Worm (Caenorhabditis elegans) whole organism, midembryonic: ENCODE results near the gene Y39F10C.1.

Source experiments
- T22C8.4 ChIP-seq: fragments of 200-800 bp; sonication (Bioruptor generic); IDR thresholded peaks from 2 replicates; pipeline ENCODE4 v1.3.6; 2022; ENCODE audit warnings: missing genetic modification characterization, missing compliant biosample characterization
- cog-1 ChIP-seq: sonication (generic microtip); optimal IDR thresholded peaks from 2 replicates; lab custom pipeline; 2016; ENCODE audit warnings: missing genetic modification characterization, missing compliant biosample characterization
- flt-1 ChIP-seq: fragments of 200-800 bp; sonication (Bioruptor generic); IDR thresholded peaks from 2 replicates; pipeline ENCODE4 v1.3.6; 2022; ENCODE audit warnings: missing genetic modification characterization, missing compliant biosample characterization
- klf-2 ChIP-seq: fragments of 200-800 bp; sonication (Bioruptor generic); conservative IDR thresholded peaks from 2 replicates; pipeline ENCODE4 v1.3.6; 2022; ENCODE audit warnings: missing genetic modification reagents, missing genetic modification characterization, missing compliant biosample characterization
- med-1 ChIP-seq: sonication (generic microtip); optimal IDR thresholded peaks from 2 replicates; lab custom pipeline; 2017; ENCODE audit warnings: missing genetic modification characterization, mild to moderate bottlenecking, missing compliant biosample characterization, antibody characterized with exemption, missing genetic modification reagents; ENCODE audit not compliant: insufficient read depth
- ref-1 ChIP-seq: fragments of 200-800 bp; sonication (Bioruptor generic); conservative IDR thresholded peaks from 2 replicates; pipeline ENCODE4 v1.3.6; 2022; ENCODE audit warnings: missing genetic modification reagents, missing genetic modification characterization, missing compliant biosample characterization
- tab-1 ChIP-seq: fragments of 200-800 bp; sonication (Bioruptor generic); IDR thresholded peaks from 2 replicates; pipeline ENCODE4 v1.3.6; 2022; ENCODE audit warnings: missing genetic modification characterization, missing compliant biosample characterization
- ztf-23 ChIP-seq: fragments of 200-800 bp; sonication (Bioruptor generic); IDR thresholded peaks from 2 replicates; pipeline ENCODE4 v1.3.6; 2022; ENCODE audit warnings: missing genetic modification reagents, missing genetic modification characterization, missing compliant biosample characterization
- ztf-29 ChIP-seq: fragments of 200-800 bp; sonication (Bioruptor generic); IDR thresholded peaks from 2 replicates; pipeline ENCODE4 v1.3.6; 2022; ENCODE audit warnings: missing genetic modification reagents, missing genetic modification characterization, missing compliant biosample characterization

Gene Y39F10C.1

DNA sequence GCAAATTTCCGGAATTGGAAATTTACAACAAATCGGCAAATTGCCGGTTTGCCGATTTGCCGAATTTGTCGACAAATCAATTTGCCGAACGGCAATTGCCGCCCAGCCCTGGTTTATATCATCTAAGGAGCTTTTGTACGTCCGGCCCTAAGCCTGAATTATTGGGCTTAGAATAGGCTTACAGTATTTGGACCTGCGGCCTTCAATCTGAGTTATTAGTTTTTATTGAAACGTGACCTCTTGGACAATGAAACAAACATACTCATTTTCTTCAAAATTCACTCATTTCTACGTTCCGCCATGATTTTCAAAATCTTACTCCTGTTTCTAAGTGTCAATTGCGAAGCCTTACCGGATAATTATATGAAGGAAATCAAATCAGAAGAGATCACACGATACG, at the start of gene Y39F10C.1:
Y39F10C.1 (plus strand) TSS at position 301 of the 400 bp plus-strand sequence.
- TF ChIP-seq flt-1 (GFP tag; lab: Robert Waterston, UW) (no peak), ref-1 (GFP tag; lab: Robert Waterston, UW) (no peak), ztf-23 (GFP tag; lab: Robert Waterston, UW) (no peak), T22C8.4 (GFP tag; lab: Robert Waterston, UW) (no peak), ztf-29 (no peak), cog-1 (tag; lab: Kevin White, UChicago) (no peak), tab-1 (GFP tag; lab: Robert Waterston, UW) (no peak), klf-2 (GFP tag; lab: Robert Waterston, UW) (no peak), med-1 (GFP tag; lab: Kevin White, UChicago) (no peak)

DNA sequence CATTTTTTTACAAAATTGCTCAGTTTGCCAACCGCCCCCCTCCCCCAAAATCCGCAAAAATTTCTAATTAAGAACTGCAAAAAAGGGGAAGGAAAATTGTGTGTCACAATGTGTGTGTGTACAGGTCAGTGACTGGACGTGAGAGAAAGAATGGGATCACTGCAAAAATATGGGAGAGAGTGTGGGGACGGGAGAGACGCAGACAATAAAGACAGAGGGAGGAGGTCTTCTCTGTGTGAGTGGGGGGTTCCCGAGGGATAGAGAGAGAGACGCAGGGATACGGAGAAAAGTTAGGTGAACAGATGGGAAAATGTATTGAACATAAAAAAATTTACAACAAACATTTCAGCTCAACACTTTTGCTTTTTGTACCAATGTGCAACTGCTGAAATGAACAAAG, 49.5 kb upstream of the Y39F10C.1 start:
- TF ChIP-seq ztf-23 (GFP tag; lab: Robert Waterston, UW) (no peak), cog-1 (tag; lab: Kevin White, UChicago) (no peak), flt-1 (GFP tag; lab: Robert Waterston, UW) (no peak), ztf-29 (no peak), ref-1 (GFP tag; lab: Robert Waterston, UW) (no peak), klf-2 (GFP tag; lab: Robert Waterston, UW) (no peak), T22C8.4 (GFP tag; lab: Robert Waterston, UW) (no peak), med-1 (GFP tag; lab: Kevin White, UChicago) (no peak), tab-1 (GFP tag; lab: Robert Waterston, UW) (no peak)

DNA sequence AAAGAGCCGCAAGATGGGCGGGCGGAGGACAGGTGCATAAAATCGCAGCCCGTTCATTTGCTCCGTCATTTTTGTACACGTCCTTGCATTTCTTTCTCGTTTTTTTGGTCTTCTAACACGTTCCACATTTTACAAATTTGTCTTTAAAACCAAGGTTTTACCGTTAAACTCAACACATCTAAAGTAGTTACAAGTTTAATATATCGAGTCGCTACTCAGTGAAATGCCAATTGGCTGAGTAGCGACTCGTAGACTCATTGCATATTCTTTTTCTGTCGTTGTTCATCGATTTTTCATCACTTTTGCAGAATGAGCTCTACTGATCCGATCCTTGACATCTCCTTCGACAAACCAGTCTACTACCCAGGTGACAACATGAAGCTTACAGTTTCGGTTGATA, 48.2 kb upstream of the Y39F10C.1 start, which contains the start of gene arrd-1:
arrd-1 (plus strand) TSS at position 301 of the 400 bp plus-strand sequence.
- no peak for TF ChIP-seq ztf-29
- no peak for TF ChIP-seq flt-1 (GFP tag; lab: Robert Waterston, UW)
- no peak for TF ChIP-seq ztf-23 (GFP tag; lab: Robert Waterston, UW)
- TF ChIP-seq med-1 (GFP tag; lab: Kevin White, UChicago) = no peak
- TF ChIP-seq T22C8.4 (GFP tag; lab: Robert Waterston, UW) = no peak
- no peak for TF ChIP-seq klf-2 (GFP tag; lab: Robert Waterston, UW)
- TF ChIP-seq cog-1 (tag; lab: Kevin White, UChicago) = no peak
- TF ChIP-seq tab-1 (GFP tag; lab: Robert Waterston, UW) = no peak
- no peak for TF ChIP-seq ref-1 (GFP tag; lab: Robert Waterston, UW)

DNA sequence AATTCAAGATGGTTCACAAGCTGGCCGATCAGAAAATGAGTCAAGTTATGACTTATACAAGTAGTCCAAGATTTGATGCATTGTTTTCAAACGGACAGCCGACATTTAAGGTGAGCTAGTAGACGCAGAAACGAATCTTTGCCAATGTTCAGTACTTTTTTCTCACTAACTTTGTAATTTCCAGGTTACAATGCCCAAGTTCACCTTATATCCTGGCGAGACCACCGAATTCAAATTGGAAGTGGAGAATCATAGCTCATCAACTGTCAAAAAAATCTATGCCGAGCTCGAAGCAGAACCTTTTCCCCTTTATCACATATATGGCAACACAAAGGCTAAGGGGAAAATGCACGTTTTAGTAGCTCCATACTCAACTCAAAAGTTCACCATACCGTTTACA, 47.5 kb upstream of the Y39F10C.1 start:
- TF ChIP-seq cog-1 (tag; lab: Kevin White, UChicago) (no peak), ztf-29 (no peak), ref-1 (GFP tag; lab: Robert Waterston, UW) (no peak), klf-2 (GFP tag; lab: Robert Waterston, UW) (no peak), med-1 (GFP tag; lab: Kevin White, UChicago) (no peak), tab-1 (GFP tag; lab: Robert Waterston, UW) (no peak), ztf-23 (GFP tag; lab: Robert Waterston, UW) (no peak), T22C8.4 (GFP tag; lab: Robert Waterston, UW) (no peak), flt-1 (GFP tag; lab: Robert Waterston, UW) (no peak)

DNA sequence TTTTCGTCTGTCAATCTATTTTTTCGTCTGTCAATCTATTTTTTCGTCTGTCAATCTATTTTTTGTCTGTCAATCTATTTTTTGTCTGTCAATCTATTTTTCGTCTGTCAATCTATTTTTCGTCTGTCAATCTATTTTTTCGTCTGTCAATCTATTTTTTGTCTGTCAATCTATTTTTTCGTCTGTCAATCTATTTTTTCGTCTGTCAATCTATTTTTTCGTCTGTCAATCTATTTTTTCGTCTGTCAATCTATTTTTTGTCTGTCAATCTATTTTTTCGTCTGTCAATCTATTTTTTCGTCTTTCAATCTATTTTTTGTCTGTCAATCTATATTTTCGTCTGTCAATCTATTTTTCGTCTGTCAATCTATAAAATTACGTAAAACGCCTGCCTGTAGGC, 45.9 kb upstream of the Y39F10C.1 start:
- 0 out of 2 replicates have a peak, but pooled peaks have one; percentile 22 for TF ChIP-seq klf-2 (GFP tag; lab: Robert Waterston, UW)

DNA sequence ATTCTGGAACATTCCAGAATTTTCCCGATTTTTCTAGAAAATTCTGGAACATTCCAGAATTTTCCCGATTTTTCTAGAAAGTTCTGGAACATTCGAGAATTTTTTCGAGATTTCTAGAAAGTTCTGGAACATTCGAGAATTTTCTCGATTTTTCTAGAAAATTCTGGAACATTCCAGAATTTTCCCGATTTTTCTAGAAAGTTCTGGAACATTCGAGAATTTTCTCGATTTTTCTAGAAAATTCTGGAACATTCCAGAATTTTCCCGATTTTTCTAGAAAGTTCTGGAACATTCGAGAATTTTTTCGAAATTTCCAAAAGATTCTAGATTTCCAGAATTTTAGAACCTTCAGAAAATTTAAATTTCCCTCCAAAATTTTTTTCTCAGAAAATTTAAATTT, 42.9 kb upstream of the Y39F10C.1 start:
- TF ChIP-seq flt-1 (GFP tag; lab: Robert Waterston, UW) = peak; percentile 55; the same call in 1 of the 2 replicates

DNA sequence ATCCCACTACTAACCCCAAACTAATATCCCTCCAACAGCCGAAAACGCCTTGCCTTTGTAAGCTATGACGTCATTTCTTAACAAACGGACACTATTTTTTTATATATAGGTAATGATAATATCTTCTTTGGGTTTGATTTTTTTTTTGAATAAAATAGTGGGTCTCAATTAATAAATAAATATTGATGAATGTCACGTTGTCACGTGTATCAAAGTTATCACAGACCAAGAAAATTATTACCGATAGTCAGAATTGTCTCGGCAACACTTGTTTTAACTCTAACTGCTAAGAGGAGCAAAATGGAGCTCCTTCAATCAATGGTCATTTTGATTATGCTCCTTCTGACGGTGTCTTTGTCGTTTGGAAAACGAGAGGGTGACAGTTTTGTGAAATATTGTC, 41.4 kb upstream of the Y39F10C.1 start, which contains the start of gene T04B8.1:
T04B8.1 (plus strand) TSS at position 301 of the 400 bp plus-strand sequence.
- TF ChIP-seq ref-1 (GFP tag; lab: Robert Waterston, UW) = no peak
- TF ChIP-seq flt-1 (GFP tag; lab: Robert Waterston, UW) = no peak
- TF ChIP-seq tab-1 (GFP tag; lab: Robert Waterston, UW) = no peak
- TF ChIP-seq ztf-29 = no peak
- TF ChIP-seq klf-2 (GFP tag; lab: Robert Waterston, UW) = no peak
- TF ChIP-seq med-1 (GFP tag; lab: Kevin White, UChicago) = no peak
- TF ChIP-seq cog-1 (tag; lab: Kevin White, UChicago) = no peak
- no peak for TF ChIP-seq ztf-23 (GFP tag; lab: Robert Waterston, UW)
- no peak for TF ChIP-seq T22C8.4 (GFP tag; lab: Robert Waterston, UW)

DNA sequence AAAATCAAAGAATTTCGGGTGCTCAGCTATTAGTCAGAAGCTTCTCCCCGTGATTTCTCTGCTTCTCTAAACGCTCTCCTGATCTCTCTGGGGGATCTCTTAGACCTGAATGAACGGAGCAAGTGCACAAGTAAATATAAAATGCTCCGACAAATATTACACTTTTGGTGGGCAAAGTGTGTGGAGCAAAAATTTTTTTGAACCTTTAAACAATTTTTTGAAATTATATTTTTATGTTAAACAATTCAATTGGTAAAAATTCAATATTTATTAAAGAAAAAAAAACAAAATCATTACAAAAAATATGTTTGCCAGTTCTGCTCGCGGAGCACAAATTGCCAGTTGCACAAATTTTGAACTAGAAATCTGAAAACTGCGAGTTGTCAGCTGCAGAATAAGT, 35.9 kb upstream of the Y39F10C.1 start, which contains the start of gene K07E8.6:
K07E8.6 (minus strand) TSS at position 101 of the 400 bp plus-strand sequence.
- no peak for TF ChIP-seq ztf-29

DNA sequence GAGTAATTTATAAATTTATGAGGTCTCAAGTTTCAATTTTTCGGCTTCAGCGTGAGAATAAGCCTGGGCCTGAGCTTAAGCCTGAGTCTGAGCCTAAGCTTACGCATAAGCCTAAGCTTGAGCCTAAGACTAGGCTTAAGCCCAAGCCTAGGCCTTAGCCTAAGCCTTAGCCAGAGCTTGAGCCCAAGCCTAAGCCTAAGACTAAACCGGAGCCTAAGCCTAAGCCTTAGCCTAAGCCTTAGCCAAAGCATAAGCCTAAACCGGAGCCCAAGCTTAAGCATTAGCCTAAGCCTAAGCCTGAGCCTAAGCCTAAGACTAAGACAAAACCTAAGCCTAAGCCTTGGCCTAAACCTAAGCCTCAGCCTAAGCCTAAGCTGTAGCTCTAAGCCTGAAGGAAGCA, 31.7 kb upstream of the Y39F10C.1 start:
- TF ChIP-seq ztf-23 (GFP tag; lab: Robert Waterston, UW) (no peak), ztf-29 (0 out of 2 replicates have a peak, but pooled peaks have one; percentile 20), flt-1 (GFP tag; lab: Robert Waterston, UW) (no peak)

DNA sequence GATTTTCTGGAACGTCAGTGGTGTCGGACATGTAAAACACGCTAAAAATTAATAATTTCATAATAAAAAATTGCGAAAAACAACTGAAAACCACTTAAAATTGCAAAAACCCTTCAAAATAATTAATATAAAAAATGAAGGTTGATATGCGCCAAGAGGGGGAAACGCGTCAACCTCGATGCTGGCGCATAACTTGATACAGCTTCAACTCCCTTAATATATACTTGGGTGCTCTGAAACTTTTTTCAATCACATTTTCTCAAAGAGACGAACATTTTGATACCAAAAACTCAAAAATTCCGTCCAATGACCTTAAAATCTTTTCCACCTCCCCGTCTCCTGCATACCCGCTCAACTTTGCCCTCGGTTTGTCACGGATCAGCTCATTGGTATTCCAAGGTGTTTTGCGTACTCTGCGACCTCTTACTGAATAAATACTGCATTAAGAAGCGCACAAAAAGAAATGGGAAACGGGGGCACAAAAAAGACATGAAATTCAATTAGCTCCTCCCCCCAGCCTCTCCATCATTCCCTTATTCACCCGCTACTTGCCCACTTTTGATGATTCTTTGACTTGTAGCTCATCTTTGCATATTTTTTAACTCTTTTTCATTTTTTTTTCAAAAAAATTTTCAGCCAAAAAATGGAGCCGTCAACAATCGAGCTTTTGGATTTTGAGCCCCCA, 24.9 kb upstream of the Y39F10C.1 start, which contains the start of the genes K07E8.7 and frpr-14:
K07E8.7 (minus strand) TSS at position 47 of the 685 bp plus-strand sequence.
frpr-14 (plus strand) TSS at position 635 of the 685 bp plus-strand sequence.
- TF ChIP-seq ztf-23 (GFP tag; lab: Robert Waterston, UW) = no peak
- TF ChIP-seq tab-1 (GFP tag; lab: Robert Waterston, UW) = 0 out of 2 replicates have a peak, but pooled peaks have one; percentile 16
- TF ChIP-seq T22C8.4 (GFP tag; lab: Robert Waterston, UW) = no peak
